Fruit fly (Drosophila melanogaster) whole organism, embryonic: ENCODE measurements around the gene Actn3.

Source experiments
- Awh ChIP-seq: fragments of 200-800 bp; sonication (Bioruptor generic); IDR thresholded peaks from 2 replicates; pipeline ENCODE4, ENCODE4 v1.3.6; 2022; ENCODE audit warnings: missing biosample characterization, missing genetic modification characterization
- C15 ChIP-seq: fragments of 200-800 bp; sonication (Bioruptor generic); IDR thresholded peaks from 3 replicates; pipeline ENCODE4 v1.3.6; 2022; ENCODE audit warnings: missing biosample characterization, missing genetic modification characterization
- CG10366 ChIP-seq: fragments of 200-800 bp; sonication (Bioruptor generic); IDR thresholded peaks from 2 replicates; pipeline ENCODE4 v1.3.6; 2022; ENCODE audit warnings: missing biosample characterization, missing genetic modification characterization
- CG10431 ChIP-seq: fragments of 200-800 bp; sonication (Bioruptor generic); optimal IDR thresholded peaks from 3 replicates; lab custom pipeline; 2018; ENCODE audit warnings: missing biosample characterization, mild to moderate bottlenecking, missing genetic modification characterization
- CG11085 ChIP-seq: fragments of 200-800 bp; sonication (Bioruptor generic); IDR thresholded peaks from 2 replicates; pipeline ENCODE4 v1.3.6; 2022; ENCODE audit warnings: missing biosample characterization, missing genetic modification characterization
- CG11696 ChIP-seq: fragments of 200-800 bp; sonication (Bioruptor generic); IDR thresholded peaks from 2 replicates; pipeline ENCODE4 v1.3.6; 2022; ENCODE audit warnings: missing biosample characterization, missing genetic modification characterization
- CG1233 ChIP-seq: fragments of 200-800 bp; sonication (Bioruptor generic); optimal IDR thresholded peaks from 4 replicates; lab custom pipeline; 2018; ENCODE audit warnings: missing biosample characterization, mild to moderate bottlenecking, missing genetic modification characterization
- CG13424 ChIP-seq: fragments of 200-800 bp; sonication (Bioruptor generic); optimal IDR thresholded peaks from 2 replicates; lab custom pipeline; 2019; ENCODE audit warnings: missing biosample characterization, mild to moderate bottlenecking, missing genetic modification characterization, moderate library complexity
- CG13775 ChIP-seq: fragments of 200-800 bp; sonication (Bioruptor generic); optimal IDR thresholded peaks from 3 replicates; lab custom pipeline; 2017; ENCODE audit warnings: missing biosample characterization, mild to moderate bottlenecking, missing genetic modification characterization
- CG15073 ChIP-seq: fragments of 200-800 bp; sonication (Bioruptor generic); optimal IDR thresholded peaks from 2 replicates; lab custom pipeline; 2016; ENCODE audit warnings: missing biosample characterization, missing genetic modification characterization
- CG1647 ChIP-seq: fragments of 200-800 bp; sonication (Bioruptor generic); optimal IDR thresholded peaks from 3 replicates; lab custom pipeline; 2016; ENCODE audit warnings: missing biosample characterization, missing genetic modification characterization
- CG16863 ChIP-seq: fragments of 200-800 bp; sonication (Bioruptor generic); optimal IDR thresholded peaks from 3 replicates; lab custom pipeline; 2016; ENCODE audit warnings: missing biosample characterization, missing genetic modification characterization
- CG17802 ChIP-seq: fragments of 200-800 bp; sonication (Bioruptor generic); optimal IDR thresholded peaks from 2 replicates; lab custom pipeline; 2018; ENCODE audit warnings: missing biosample characterization, mild to moderate bottlenecking, missing genetic modification characterization, moderate library complexity
- CG31224 ChIP-seq: fragments of 200-800 bp; sonication (Bioruptor generic); IDR thresholded peaks from 2 replicates; pipeline ENCODE4 v1.3.6; 2022; ENCODE audit warnings: missing biosample characterization, missing genetic modification characterization
- CG3726 ChIP-seq: fragments of 200-800 bp; sonication (Bioruptor generic); IDR thresholded peaks from 3 replicates; pipeline ENCODE4, ENCODE4 v1.3.6; 2022; ENCODE audit warnings: missing biosample characterization, missing genetic modification characterization
- CG4282 ChIP-seq: fragments of 200-800 bp; sonication (Bioruptor generic); optimal IDR thresholded peaks from 2 replicates; lab custom pipeline; 2016; ENCODE audit warnings: missing biosample characterization, missing genetic modification characterization
- CG4328 ChIP-seq: fragments of 200-800 bp; sonication (Bioruptor generic); optimal IDR thresholded peaks from 3 replicates; lab custom pipeline; 2017; ENCODE audit warnings: missing biosample characterization, missing genetic modification reagents, missing genetic modification characterization
- CG6254 ChIP-seq: fragments of 200-800 bp; sonication (Bioruptor generic); optimal IDR thresholded peaks from 3 replicates; lab custom pipeline; 2017; ENCODE audit warnings: mild to moderate bottlenecking, missing biosample characterization, missing genetic modification reagents, missing genetic modification characterization
- CG6765 ChIP-seq: fragments of 200-800 bp; sonication (Bioruptor generic); optimal IDR thresholded peaks from 3 replicates; lab custom pipeline; 2017; ENCODE audit warnings: missing biosample characterization, mild to moderate bottlenecking, missing genetic modification characterization
- CG7357 ChIP-seq: fragments of 200-800 bp; sonication (Bioruptor generic); IDR thresholded peaks from 3 replicates; pipeline ENCODE4 v1.3.6; 2022; ENCODE audit warnings: missing biosample characterization, missing genetic modification characterization
- CG7928 ChIP-seq: fragments of 200-800 bp; sonication (Bioruptor generic); optimal IDR thresholded peaks from 2 replicates; lab custom pipeline; 2017; ENCODE audit warnings: missing biosample characterization, mild to moderate bottlenecking, missing genetic modification characterization
- CG8944 ChIP-seq: fragments of 200-800 bp; sonication (Bioruptor generic); optimal IDR thresholded peaks from 3 replicates; lab custom pipeline; 2016; ENCODE audit warnings: missing biosample characterization, missing genetic modification characterization
- D19A ChIP-seq: fragments of 200-800 bp; optimal IDR thresholded peaks from 3 replicates; lab custom pipeline; 2019; ENCODE audit warnings: missing biosample characterization, mild to moderate bottlenecking, missing genetic modification characterization, moderate library complexity
- ERR ChIP-seq: fragments of 200-800 bp; sonication (Bioruptor generic); optimal IDR thresholded peaks from 2 replicates; lab custom pipeline; 2016; ENCODE audit warnings: missing biosample characterization, missing genetic modification characterization
- Gug ChIP-seq: fragments of 200-800 bp; sonication (Bioruptor generic); IDR thresholded peaks from 4 replicates; pipeline ENCODE4 v1.3.6; 2022; ENCODE audit warnings: missing biosample characterization, missing genetic modification characterization
- H15 ChIP-seq: fragments of 200-800 bp; sonication (Bioruptor generic); IDR thresholded peaks from 3 replicates; pipeline ENCODE4 v1.3.6; 2022; ENCODE audit warnings: missing biosample characterization, missing genetic modification characterization
- Hand ChIP-seq: fragments of 200-800 bp; sonication (Bioruptor generic); optimal IDR thresholded peaks from 2 replicates; lab custom pipeline; 2017; ENCODE audit warnings: mild to moderate bottlenecking, missing biosample characterization, missing genetic modification reagents, missing genetic modification characterization
- HmgZ ChIP-seq: fragments of 200-800 bp; sonication (Bioruptor generic); optimal IDR thresholded peaks from 2 replicates; lab custom pipeline; 2018; ENCODE audit warnings: missing biosample characterization, mild to moderate bottlenecking, missing genetic modification characterization
- Kr ChIP-seq: fragments of 200-800 bp; sonication (Bioruptor generic); optimal IDR thresholded peaks from 2 replicates; lab custom pipeline; 2017; ENCODE audit warnings: missing biosample characterization, mild to moderate bottlenecking, missing genetic modification characterization
- Lim3 ChIP-seq: fragments of 200-800 bp; sonication (Bioruptor generic); IDR thresholded peaks from 2 replicates; pipeline ENCODE4 v1.3.6; 2022; ENCODE audit warnings: missing biosample characterization, missing genetic modification characterization
- NC2α ChIP-seq: fragments of 200-800 bp; sonication (Bioruptor generic); optimal IDR thresholded peaks from 2 replicates; lab custom pipeline; 2016; ENCODE audit warnings: missing biosample characterization, missing genetic modification characterization
- NFAT ChIP-seq: fragments of 200-800 bp; sonication (Bioruptor generic); IDR thresholded peaks from 2 replicates; pipeline ENCODE4 v1.3.6; 2022; ENCODE audit warnings: missing biosample characterization, missing genetic modification characterization
- al ChIP-seq: fragments of 200-800 bp; sonication (Bioruptor generic); IDR thresholded peaks from 2 replicates; pipeline ENCODE4 v1.3.6; 2022; ENCODE audit warnings: missing biosample characterization, missing genetic modification characterization
- ap ChIP-seq: fragments of 200-800 bp; sonication (Bioruptor generic); IDR thresholded peaks from 2 replicates; pipeline ENCODE4 v1.3.6; 2022; ENCODE audit warnings: missing biosample characterization, missing genetic modification characterization
- ara ChIP-seq: fragments of 200-800 bp; sonication (Bioruptor generic); IDR thresholded peaks from 2 replicates; pipeline ENCODE4 v1.3.6; 2022; ENCODE audit warnings: missing biosample characterization, missing genetic modification characterization
- chif ChIP-seq, 2 experiments: fragments of 200-800 bp; sonication (Bioruptor generic); optimal IDR thresholded peaks; 3 replicates each; lab custom pipeline; 2016; ENCODE audit warnings: missing biosample characterization in 2 of 2, missing genetic modification characterization in 2 of 2
- crp ChIP-seq, 2 experiments: fragments of 200-800 bp; sonication (Bioruptor generic); optimal IDR thresholded peaks; 2 replicates in 1 of 2; 3 replicates in 1 of 2; lab custom pipeline; 2017; ENCODE audit warnings: missing biosample characterization in 2 of 2, missing genetic modification characterization in 2 of 2, mild to moderate bottlenecking in 1 of 2, moderate library complexity in 1 of 2
- ems ChIP-seq: fragments of 200-800 bp; sonication (Bioruptor generic); optimal IDR thresholded peaks from 3 replicates; lab custom pipeline; 2016; ENCODE audit warnings: missing biosample characterization, missing genetic modification characterization
- en ChIP-seq: fragments of 200-800 bp; sonication (Bioruptor generic); optimal IDR thresholded peaks from 2 replicates; lab custom pipeline; 2016; ENCODE audit warnings: missing biosample characterization, missing genetic modification characterization
- gsb ChIP-seq: fragments of 200-800 bp; sonication (Bioruptor generic); IDR thresholded peaks from 2 replicates; pipeline ENCODE4 v1.3.6; 2022; ENCODE audit warnings: missing biosample characterization, missing genetic modification characterization
- hth ChIP-seq: fragments of >200 bp; optimal IDR thresholded peaks from 2 replicates; lab custom pipeline; 2017; ENCODE audit warnings: inconsistent platforms
- inv ChIP-seq: fragments of 200-800 bp; sonication (Bioruptor generic); IDR thresholded peaks from 2 replicates; pipeline ENCODE4 v1.3.6; 2022; ENCODE audit warnings: missing biosample characterization, missing genetic modification characterization; ENCODE audit not compliant: partially characterized antibody
- lab ChIP-seq: fragments of 200-800 bp; sonication (Bioruptor generic); optimal IDR thresholded peaks from 3 replicates; lab custom pipeline; 2017; ENCODE audit warnings: missing biosample characterization, missing genetic modification characterization, mild to moderate bottlenecking, moderate library complexity, missing genetic modification reagents
- lbe ChIP-seq: fragments of 200-800 bp; sonication (Bioruptor generic); optimal IDR thresholded peaks from 2 replicates; lab custom pipeline; 2016; ENCODE audit warnings: missing biosample characterization, mild to moderate bottlenecking, missing genetic modification characterization
- nerfin-2 ChIP-seq: fragments of 200-800 bp; sonication (Bioruptor generic); IDR thresholded peaks from 2 replicates; pipeline ENCODE4 v1.3.6; 2022; ENCODE audit warnings: missing biosample characterization, missing genetic modification characterization; ENCODE audit not compliant: partially characterized antibody
- otp ChIP-seq: fragments of 200-800 bp; sonication (Bioruptor generic); IDR thresholded peaks from 3 replicates; pipeline ENCODE4, ENCODE4 v1.3.6; 2022; ENCODE audit warnings: missing biosample characterization, missing genetic modification characterization
- pnt ChIP-seq: fragments of 200-800 bp; sonication (Bioruptor generic); optimal IDR thresholded peaks from 3 replicates; lab custom pipeline; 2016; ENCODE audit warnings: missing biosample characterization, missing genetic modification characterization
- repo ChIP-seq: fragments of 200-800 bp; sonication (Bioruptor generic); optimal IDR thresholded peaks from 2 replicates; lab custom pipeline; 2016; ENCODE audit warnings: missing biosample characterization, missing genetic modification characterization
- seq ChIP-seq: fragments of 200-800 bp; sonication (Bioruptor generic); IDR thresholded peaks from 2 replicates; pipeline ENCODE4 v1.3.6; 2022; ENCODE audit warnings: missing biosample characterization, missing genetic modification characterization
- z ChIP-seq: fragments of 200-800 bp; sonication (Bioruptor generic); IDR thresholded peaks from 3 replicates; pipeline ENCODE4 v1.3.6; 2022; ENCODE audit warnings: missing biosample characterization, missing genetic modification characterization

Gene Actn3

dm6 chr3R:16986181-16987074 is 8.8 kb upstream of the Actn3 start (continued):
- peak; percentile 85 for TF ChIP-seq CG4328 (GFP tag; lab: Kevin White, UChicago)
- TF ChIP-seq CG31224: peak; percentile 94
- TF ChIP-seq ems (GFP tag; lab: Kevin White, UChicago): peak; percentile 86
- peak; percentile 96 for TF ChIP-seq seq (GFP tag; lab: Robert Waterston, UW)
- peak; percentile 87 for TF ChIP-seq repo (GFP tag; lab: Kevin White, UChicago)
- TF ChIP-seq otp (GFP tag; lab: Robert Waterston, UW): peak; percentile 97
- TF ChIP-seq crp (GFP tag; optimal IDR thresholded peaks at IDR 0.05; lab: Kevin White, UChicago): peak in 1 of 2 experiments; percentile 62
- TF ChIP-seq CG8944: peak; percentile 81
- peak; percentile 76 for TF ChIP-seq lbe
- TF ChIP-seq en: peak; percentile 81
- peak; percentile 94 for TF ChIP-seq CG1647 (GFP tag; lab: Kevin White, UChicago)
- TF ChIP-seq CG7357: peak; percentile 89
- TF ChIP-seq CG11085 (GFP tag; lab: Robert Waterston, UW): peak; percentile 95
- TF ChIP-seq hth (lab: Kevin White, UChicago): no peak
- TF ChIP-seq Gug (GFP tag; lab: Robert Waterston, UW): peak; percentile 98
- peak; percentile 25 for TF ChIP-seq CG6254
- TF ChIP-seq Hand: peak; percentile 95
- peak; percentile 99 for TF ChIP-seq NFAT (GFP tag; lab: Robert Waterston, UW)
- peak; percentile 60 for TF ChIP-seq D19A
- peak; percentile 92 for TF ChIP-seq H15 (GFP tag; lab: Robert Waterston, UW)
- TF ChIP-seq CG1233 (GFP tag; lab: Kevin White, UChicago): peak; percentile 86
- TF ChIP-seq CG17802 (tag; lab: Kevin White, UChicago): peak; percentile 54
- peak; percentile 92 for TF ChIP-seq Awh (GFP tag; lab: Robert Waterston, UW)
- peak; percentile 83 for TF ChIP-seq NC2α
- peak; percentile 95 for TF ChIP-seq ap
- no peak for TF ChIP-seq Kr (GFP tag; lab: Kevin White, UChicago)
- TF ChIP-seq chif (GFP tag; optimal IDR thresholded peaks at IDR 0.05; lab: Kevin White, UChicago): peak; percentile 83 to 87
- TF ChIP-seq CG11696 (GFP tag; lab: Robert Waterston, UW): peak; percentile 86
- no peak for TF ChIP-seq nerfin-2 (GFP tag; lab: Robert Waterston, UW)
- TF ChIP-seq CG7928 (GFP tag; lab: Kevin White, UChicago): peak; percentile 69
- TF ChIP-seq CG10366 (GFP tag; lab: Robert Waterston, UW): peak; percentile 97
- peak; percentile 83 for TF ChIP-seq CG13775
- peak; percentile 86 for TF ChIP-seq CG3726 (GFP tag; lab: Robert Waterston, UW)
- peak; percentile 48 for TF ChIP-seq CG10431 (GFP tag; lab: Kevin White, UChicago)
- peak; percentile 95 for TF ChIP-seq gsb
- TF ChIP-seq pnt: peak; percentile 85
- peak; percentile 98 for TF ChIP-seq HmgZ (tag; lab: Kevin White, UChicago)
- TF ChIP-seq al (GFP tag; lab: Robert Waterston, UW): peak; percentile 97
- peak; percentile 90 for TF ChIP-seq Lim3 (GFP tag; lab: Robert Waterston, UW)
- peak; percentile 88 for TF ChIP-seq CG6765 (GFP tag; lab: Kevin White, UChicago)
- TF ChIP-seq CG13424: peak; percentile 91
- peak; percentile 90 for TF ChIP-seq C15 (GFP tag; lab: Robert Waterston, UW)
- peak; percentile 92 for TF ChIP-seq ara (GFP tag; lab: Robert Waterston, UW)
- TF ChIP-seq CG16863 (GFP tag; lab: Kevin White, UChicago): peak; percentile 89
- peak; percentile 96 for TF ChIP-seq ERR
- peak; percentile 90 for TF ChIP-seq CG4282 (GFP tag; lab: Kevin White, UChicago)
- TF ChIP-seq inv (GFP tag; lab: Robert Waterston, UW): peak; percentile 11; the same call in 1 of the 2 replicates
- TF ChIP-seq CG15073 (GFP tag; lab: Kevin White, UChicago): peak; percentile 12
- peak; percentile 88 for TF ChIP-seq z (GFP tag; lab: Robert Waterston, UW)
- TF ChIP-seq lab (GFP tag; lab: Kevin White, UChicago): peak; percentile 97
